Worm (Caenorhabditis elegans): ENCODE measurements around the gene F48F7.5.

- TF ChIP-seq nhr-28 (tag; optimal IDR thresholded peaks at IDR 0.05) (no peak), nhr-76 (tag; optimal IDR thresholded peaks at IDR 0.05) (no peak), unc-39 (tag; optimal IDR thresholded peaks at IDR 0.05) (no peak), aly-2 (tag; optimal IDR thresholded peaks at IDR 0.05) (no peak), R02D3.7 (tag; optimal IDR thresholded peaks at IDR 0.05) (no peak), nhr-11 (tag; optimal IDR thresholded peaks at IDR 0.05) (no peak), ztf-11 (tag; optimal IDR thresholded peaks at IDR 0.05) (no peak), elt-2 (tag; optimal IDR thresholded peaks at IDR 0.05) (no peak), ZK546.5 (tag; optimal IDR thresholded peaks at IDR 0.05) (no peak)
Measured at ce11 chrX:14002739-14003138, 27.3 kb downstream of the F48F7.5 start.

Data from whole organism, L3 larva.